Fruit fly (Drosophila melanogaster): ENCODE data around the gene Tango5.

Gene Tango5

DNA sequence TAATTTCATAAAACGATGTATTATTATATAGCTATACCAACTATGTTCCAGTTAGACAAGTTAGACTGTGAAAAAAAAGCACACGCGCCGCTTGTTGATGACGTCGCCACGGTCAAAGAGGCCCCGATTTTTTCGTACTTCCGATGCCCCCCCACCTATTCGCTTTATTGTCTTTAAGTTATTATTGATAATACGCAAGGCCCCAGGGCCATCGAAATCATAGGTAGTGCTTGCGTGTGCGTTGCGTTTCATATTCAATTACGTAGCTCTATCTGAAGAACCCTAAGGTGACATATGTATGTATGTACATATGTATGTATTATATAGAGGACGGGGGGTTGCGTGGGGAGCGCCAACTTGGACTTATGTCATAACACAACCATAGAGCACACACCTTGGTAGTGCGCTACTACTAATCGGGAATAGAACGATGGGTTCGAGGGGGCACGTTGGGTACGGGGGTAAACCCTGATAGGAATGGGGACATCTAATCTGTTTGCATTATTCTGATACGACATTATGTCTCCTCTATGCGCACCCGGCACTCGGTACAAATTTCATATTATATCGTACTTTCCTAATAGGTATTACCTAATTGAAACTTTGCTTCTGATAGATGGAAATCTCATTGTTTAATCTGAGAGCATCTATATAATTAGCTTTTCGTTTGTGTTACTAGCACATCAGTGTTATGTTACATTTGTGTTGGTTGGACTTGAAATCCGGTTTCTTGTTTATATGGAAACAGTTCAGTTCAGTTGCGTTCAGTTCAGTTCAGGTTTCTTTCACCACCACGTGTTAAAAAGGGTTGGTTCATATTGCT, 24.4 kb downstream of the Tango5 start:
- TF ChIP-seq Hr78 (GFP tag; optimal IDR thresholded peaks at IDR 0.05) (no peak), Vsx2 (GFP tag; optimal IDR thresholded peaks at IDR 0.05; ENCODE audit: partially characterized antibody) (no peak), pan (optimal IDR thresholded peaks at IDR 0.05) (no peak), jim (GFP tag; optimal IDR thresholded peaks at IDR 0.05) (no peak), sage (GFP tag; optimal IDR thresholded peaks at IDR 0.05) (no peak), Rel (GFP tag; optimal IDR thresholded peaks at IDR 0.05) (no peak), Rel (tag; optimal IDR thresholded peaks at IDR 0.05) (no peak), Sp1 (GFP tag; optimal IDR thresholded peaks at IDR 0.05) (no peak), ey (GFP tag; optimal IDR thresholded peaks at IDR 0.05) (no peak), Mio (GFP tag; optimal IDR thresholded peaks at IDR 0.05) (no peak), sv (GFP tag; optimal IDR thresholded peaks at IDR 0.05) (no peak), psq (GFP tag; optimal IDR thresholded peaks at IDR 0.05) (no peak), br (GFP tag; optimal IDR thresholded peaks at IDR 0.05) (no peak), tai (GFP tag; optimal IDR thresholded peaks at IDR 0.05) (no peak), usp (GFP tag; optimal IDR thresholded peaks at IDR 0.05) (no peak), CrebA (GFP tag; optimal IDR thresholded peaks at IDR 0.05; ENCODE audit: borderline replicate concordance) (no peak)

dm6 chrX:10738835-10739371, 25.3 kb downstream of the Tango5 start:
- TF ChIP-seq Jra (GFP tag; optimal IDR thresholded peaks at IDR 0.05) (no peak), jim (GFP tag; optimal IDR thresholded peaks at IDR 0.05) (no peak), HLH106 (tag; optimal IDR thresholded peaks at IDR 0.05) (no peak), Rel (GFP tag; optimal IDR thresholded peaks at IDR 0.05) (no peak), Rel (tag; optimal IDR thresholded peaks at IDR 0.05) (no peak), sv (GFP tag; optimal IDR thresholded peaks at IDR 0.05) (no peak), GATAd (GFP tag; optimal IDR thresholded peaks at IDR 0.05) (no peak), usp (GFP tag; optimal IDR thresholded peaks at IDR 0.05) (no peak), ey (GFP tag; optimal IDR thresholded peaks at IDR 0.05) (no peak), Dif (GFP tag; optimal IDR thresholded peaks at IDR 0.05; ENCODE audit: partially characterized antibody) (peak; percentile 51), dl (GFP tag; optimal IDR thresholded peaks at IDR 0.05; ENCODE audit: insufficient read depth in 1 of 2, partially characterized antibody in 2 of 2) (peak; percentile 20 to 82), foxo (GFP tag; optimal IDR thresholded peaks at IDR 0.05) (no peak), woc (GFP tag; optimal IDR thresholded peaks at IDR 0.05) (no peak), Sp1 (GFP tag; optimal IDR thresholded peaks at IDR 0.05) (no peak), CG32264 (GFP tag; optimal IDR thresholded peaks at IDR 0.05) (no peak), Abd-B (GFP tag; optimal IDR thresholded peaks at IDR 0.05) (no peak), h (GFP tag; optimal IDR thresholded peaks at IDR 0.05) (peak; percentile 14), br (GFP tag; optimal IDR thresholded peaks at IDR 0.05) (no peak), sage (GFP tag; optimal IDR thresholded peaks at IDR 0.05) (peak; percentile 45), Vsx2 (GFP tag; optimal IDR thresholded peaks at IDR 0.05; ENCODE audit: partially characterized antibody) (peak; percentile 64), dsf (GFP tag; optimal IDR thresholded peaks at IDR 0.05; ENCODE audit: borderline replicate concordance) (no peak), N (GFP tag; optimal IDR thresholded peaks at IDR 0.05) (no peak), Mio (GFP tag; optimal IDR thresholded peaks at IDR 0.05) (no peak), brk (GFP tag; optimal IDR thresholded peaks at IDR 0.05) (no peak), lola (GFP tag; optimal IDR thresholded peaks at IDR 0.05) (no peak), Hr83 (GFP tag; optimal IDR thresholded peaks at IDR 0.05; ENCODE audit: poor library complexity, severe bottlenecking) (no peak), pan (optimal IDR thresholded peaks at IDR 0.05) (no peak), CG9705 (GFP tag; optimal IDR thresholded peaks at IDR 0.05) (no peak), Hnf4 (GFP tag; optimal IDR thresholded peaks at IDR 0.05) (no peak), CrebA (GFP tag; optimal IDR thresholded peaks at IDR 0.05; ENCODE audit: borderline replicate concordance) (peak; percentile 56), rgr (GFP tag; optimal IDR thresholded peaks at IDR 0.05) (no peak), OdsH (GFP tag; optimal IDR thresholded peaks at IDR 0.05) (no peak), Hr78 (GFP tag; optimal IDR thresholded peaks at IDR 0.05) (no peak), dmrt93B (GFP tag; optimal IDR thresholded peaks at IDR 0.05) (no peak), Myc (optimal IDR thresholded peaks at IDR 0.05) (no peak), fru (GFP tag; optimal IDR thresholded peaks at IDR 0.05) (peak; percentile 48), tai (GFP tag; optimal IDR thresholded peaks at IDR 0.05) (no peak), psq (GFP tag; optimal IDR thresholded peaks at IDR 0.05) (peak; percentile 70), Dfd (GFP tag; optimal IDR thresholded peaks at IDR 0.05) (no peak)

Measured in whole organism, wandering third instar larva.